Fruit fly (Drosophila melanogaster) whole organism, embryonic: ENCODE measurements around the gene RpS29.
A peak's percentile ranks its signal among the peaks of the same experiment; 100 is the strongest.

Experiments
- Atf-2 ChIP-seq: fragments of 200-800 bp; sonication (Bioruptor generic); optimal IDR thresholded peaks from 2 replicates; lab custom pipeline; 2016; ENCODE audit warnings: missing biosample characterization, missing genetic modification characterization
- BEAF-32 ChIP-seq: fragments of 200-800 bp; sonication (Bioruptor generic); optimal IDR thresholded peaks from 3 replicates; lab custom pipeline; 2017; ENCODE audit warnings: missing biosample characterization, missing genetic modification characterization, mild to moderate bottlenecking, moderate library complexity, missing genetic modification reagents
- C15 ChIP-seq: fragments of 200-800 bp; sonication (Bioruptor generic); IDR thresholded peaks from 3 replicates; pipeline ENCODE4 v1.3.6; 2022; ENCODE audit warnings: missing biosample characterization, missing genetic modification characterization
- CG10431 ChIP-seq: fragments of 200-800 bp; sonication (Bioruptor generic); optimal IDR thresholded peaks from 3 replicates; lab custom pipeline; 2018; ENCODE audit warnings: missing biosample characterization, mild to moderate bottlenecking, missing genetic modification characterization
- CG10979 ChIP-seq: fragments of 200-800 bp; sonication (Bioruptor generic); optimal IDR thresholded peaks from 2 replicates; lab custom pipeline; 2018; ENCODE audit warnings: missing biosample characterization, mild to moderate bottlenecking, missing genetic modification characterization, moderate library complexity
- CG11456 ChIP-seq: fragments of 200-800 bp; sonication (Bioruptor generic); IDR thresholded peaks from 3 replicates; pipeline ENCODE4 v1.3.6; 2022; ENCODE audit warnings: missing biosample characterization, missing genetic modification characterization
- CG12071 ChIP-seq: fragments of 200-800 bp; sonication (Bioruptor generic); optimal IDR thresholded peaks from 3 replicates; lab custom pipeline; 2018; ENCODE audit warnings: missing biosample characterization, mild to moderate bottlenecking, missing genetic modification characterization
- CG13624 ChIP-seq: fragments of 200-800 bp; sonication (Bioruptor generic); optimal IDR thresholded peaks from 2 replicates; lab custom pipeline; 2016; ENCODE audit warnings: missing biosample characterization, missing genetic modification characterization
- CG13775 ChIP-seq: fragments of 200-800 bp; sonication (Bioruptor generic); optimal IDR thresholded peaks from 3 replicates; lab custom pipeline; 2017; ENCODE audit warnings: missing biosample characterization, mild to moderate bottlenecking, missing genetic modification characterization
- CG15073 ChIP-seq: fragments of 200-800 bp; sonication (Bioruptor generic); optimal IDR thresholded peaks from 2 replicates; lab custom pipeline; 2016; ENCODE audit warnings: missing biosample characterization, missing genetic modification characterization
- CG17612 ChIP-seq: fragments of 200-800 bp; sonication (Bioruptor generic); IDR thresholded peaks from 2 replicates; pipeline ENCODE4 v1.3.6; 2022; ENCODE audit warnings: missing biosample characterization, missing genetic modification characterization
- CG31224 ChIP-seq: fragments of 200-800 bp; sonication (Bioruptor generic); IDR thresholded peaks from 2 replicates; pipeline ENCODE4 v1.3.6; 2022; ENCODE audit warnings: missing biosample characterization, missing genetic modification characterization
- CG3407 ChIP-seq: fragments of 200-800 bp; sonication (Bioruptor generic); optimal IDR thresholded peaks from 2 replicates; lab custom pipeline; 2018; ENCODE audit warnings: missing biosample characterization, mild to moderate bottlenecking, missing genetic modification characterization
- CG34376 ChIP-seq: fragments of 200-800 bp; sonication (Bioruptor generic); optimal IDR thresholded peaks from 2 replicates; lab custom pipeline; 2018; ENCODE audit warnings: missing biosample characterization, mild to moderate bottlenecking, missing genetic modification characterization
- CG4820 ChIP-seq: fragments of 200-800 bp; sonication (Bioruptor generic); optimal IDR thresholded peaks from 3 replicates; lab custom pipeline; 2016; ENCODE audit warnings: missing biosample characterization, missing genetic modification characterization
- CG9932 ChIP-seq: fragments of 200-800 bp; sonication (Bioruptor generic); IDR thresholded peaks from 2 replicates; pipeline ENCODE4 v1.3.6; 2022; ENCODE audit warnings: missing biosample characterization, missing genetic modification characterization
- Chrac-16 ChIP-seq: fragments of 200-800 bp; sonication (Bioruptor generic); optimal IDR thresholded peaks from 3 replicates; lab custom pipeline; 2016; ENCODE audit warnings: missing biosample characterization, missing genetic modification characterization
- Dad ChIP-seq: fragments of 200-800 bp; sonication (Bioruptor generic); optimal IDR thresholded peaks from 3 replicates; lab custom pipeline; 2016; ENCODE audit warnings: missing biosample characterization, missing genetic modification characterization
- Dek ChIP-seq: fragments of 200-800 bp; sonication (Bioruptor generic); optimal IDR thresholded peaks from 3 replicates; lab custom pipeline; 2019; ENCODE audit warnings: missing biosample characterization, mild to moderate bottlenecking, missing genetic modification characterization, moderate library complexity
- Dp ChIP-seq: fragments of 200-800 bp; sonication (Bioruptor generic); optimal IDR thresholded peaks from 2 replicates; lab custom pipeline; 2018; ENCODE audit warnings: missing biosample characterization, mild to moderate bottlenecking, missing genetic modification characterization, moderate library complexity
- Drgx ChIP-seq: fragments of 200-800 bp; sonication (Bioruptor generic); IDR thresholded peaks from 2 replicates; pipeline ENCODE4 v1.3.6; 2022; ENCODE audit warnings: missing biosample characterization, missing genetic modification characterization
- Eip74EF ChIP-seq, 2 experiments: fragments of 200-800 bp in 1 of 2; fragments of >200 bp in 1 of 2; sonication (Bioruptor generic) in 1 of 2; optimal IDR thresholded peaks; 2 replicates each; lab custom pipeline; 2017 to 2019; ENCODE audit warnings: missing biosample characterization in 2 of 2, missing genetic modification characterization in 2 of 2, mild to moderate bottlenecking in 1 of 2, moderate library complexity in 1 of 2
- Gsc ChIP-seq: fragments of 200-800 bp; sonication (Bioruptor generic); IDR thresholded peaks from 2 replicates; pipeline ENCODE4 v1.3.6; 2022; ENCODE audit warnings: missing biosample characterization, missing genetic modification characterization
- Hmx ChIP-seq: fragments of 200-800 bp; sonication (Bioruptor generic); optimal IDR thresholded peaks from 2 replicates; lab custom pipeline; 2016; ENCODE audit warnings: missing biosample characterization, missing genetic modification characterization
- Hr3 ChIP-seq: fragments of 200-800 bp; sonication (Bioruptor generic); optimal IDR thresholded peaks from 3 replicates; lab custom pipeline; 2016; ENCODE audit warnings: missing biosample characterization, missing genetic modification characterization
- Meics ChIP-seq: fragments of 200-800 bp; sonication (Bioruptor generic); optimal IDR thresholded peaks from 2 replicates; lab custom pipeline; 2017; ENCODE audit warnings: missing biosample characterization, mild to moderate bottlenecking, missing genetic modification characterization
- NC2α ChIP-seq: fragments of 200-800 bp; sonication (Bioruptor generic); optimal IDR thresholded peaks from 2 replicates; lab custom pipeline; 2016; ENCODE audit warnings: missing biosample characterization, missing genetic modification characterization
- NfI ChIP-seq: fragments of 200-800 bp; sonication (Bioruptor generic); optimal IDR thresholded peaks from 3 replicates; lab custom pipeline; 2018; ENCODE audit warnings: missing biosample characterization, mild to moderate bottlenecking, missing genetic modification characterization, moderate library complexity
- Ravus ChIP-seq: fragments of 200-800 bp; sonication (Bioruptor generic); IDR thresholded peaks from 2 replicates; pipeline ENCODE4 v1.3.6; 2022; ENCODE audit warnings: missing biosample characterization, missing genetic modification characterization
- Side ChIP-seq: fragments of 200-800 bp; sonication (Bioruptor generic); optimal IDR thresholded peaks from 2 replicates; lab custom pipeline; 2016; ENCODE audit warnings: missing biosample characterization, missing genetic modification characterization
- Sox100B ChIP-seq: fragments of 200-800 bp; sonication (Bioruptor generic); optimal IDR thresholded peaks from 3 replicates; lab custom pipeline; 2018; ENCODE audit warnings: missing biosample characterization, mild to moderate bottlenecking, missing genetic modification characterization
- abd-A ChIP-seq: fragments of 200-800 bp; sonication (Bioruptor generic); optimal IDR thresholded peaks from 3 replicates; lab custom pipeline; 2019; ENCODE audit warnings: missing biosample characterization, mild to moderate bottlenecking, missing genetic modification characterization, moderate library complexity
- cg ChIP-seq: fragments of 200-800 bp; sonication (Bioruptor generic); optimal IDR thresholded peaks from 3 replicates; lab custom pipeline; 2019; ENCODE audit warnings: missing biosample characterization, mild to moderate bottlenecking, missing genetic modification characterization, moderate library complexity
- crol ChIP-seq: fragments of 200-800 bp; sonication (Bioruptor generic); IDR thresholded peaks from 2 replicates; pipeline ENCODE4 v1.3.6; 2022; ENCODE audit warnings: missing biosample characterization, missing genetic modification characterization
- eve ChIP-seq, 2 experiments: fragments of >200 bp; optimal IDR thresholded peaks; 2 replicates each; lab custom pipeline; 2017; ENCODE audit warnings: missing biosample characterization in 2 of 2, missing genetic modification characterization in 2 of 2
- ewg ChIP-seq: fragments of 200-800 bp; sonication (Bioruptor generic); optimal IDR thresholded peaks from 3 replicates; lab custom pipeline; 2017; ENCODE audit warnings: mild to moderate bottlenecking, missing biosample characterization, missing genetic modification reagents, missing genetic modification characterization
- gem ChIP-seq: fragments of 200-800 bp; sonication (Bioruptor generic); optimal IDR thresholded peaks from 2 replicates; lab custom pipeline; 2019; ENCODE audit warnings: missing biosample characterization, mild to moderate bottlenecking, missing genetic modification characterization, moderate library complexity
- gsb ChIP-seq: fragments of 200-800 bp; sonication (Bioruptor generic); IDR thresholded peaks from 2 replicates; pipeline ENCODE4 v1.3.6; 2022; ENCODE audit warnings: missing biosample characterization, missing genetic modification characterization
- gsb-n ChIP-seq: fragments of 200-800 bp; sonication (Bioruptor generic); optimal IDR thresholded peaks from 3 replicates; lab custom pipeline; 2018; ENCODE audit warnings: missing biosample characterization, mild to moderate bottlenecking, missing genetic modification characterization
- inv ChIP-seq: fragments of 200-800 bp; sonication (Bioruptor generic); IDR thresholded peaks from 2 replicates; pipeline ENCODE4 v1.3.6; 2022; ENCODE audit warnings: missing biosample characterization, missing genetic modification characterization; ENCODE audit not compliant: partially characterized antibody
- klu ChIP-seq: fragments of 200-800 bp; sonication (Bioruptor generic); IDR thresholded peaks from 2 replicates; pipeline ENCODE4 v1.3.6; 2022; ENCODE audit warnings: missing biosample characterization, missing genetic modification characterization
- lbe ChIP-seq: fragments of 200-800 bp; sonication (Bioruptor generic); optimal IDR thresholded peaks from 2 replicates; lab custom pipeline; 2016; ENCODE audit warnings: missing biosample characterization, mild to moderate bottlenecking, missing genetic modification characterization
- lola ChIP-seq, 3 experiments: fragments of >200 bp in 2 of 3; fragments of 200-800 bp in 1 of 3; sonication (Bioruptor generic) in 1 of 3; optimal IDR thresholded peaks; 2 replicates each; lab custom pipeline; 2017 to 2019; ENCODE audit warnings: missing biosample characterization in 3 of 3, missing genetic modification characterization in 3 of 3, mild to moderate bottlenecking in 1 of 3, moderate library complexity in 1 of 3
- odd ChIP-seq: fragments of 200-800 bp; sonication (Bioruptor generic); optimal IDR thresholded peaks from 2 replicates; lab custom pipeline; 2017; ENCODE audit warnings: missing biosample characterization, mild to moderate bottlenecking, missing genetic modification characterization
- rib ChIP-seq: fragments of 200-800 bp; sonication (Bioruptor generic); IDR thresholded peaks from 2 replicates; pipeline ENCODE4 v1.3.6; 2022; ENCODE audit warnings: missing biosample characterization, missing genetic modification characterization
- row ChIP-seq: fragments of 200-800 bp; sonication (Bioruptor generic); IDR thresholded peaks from 3 replicates; pipeline ENCODE4 v1.3.6; 2022; ENCODE audit warnings: missing biosample characterization, missing genetic modification characterization
- run ChIP-seq: fragments of 200-800 bp; sonication (Bioruptor generic); optimal IDR thresholded peaks from 3 replicates; lab custom pipeline; 2018; ENCODE audit warnings: missing biosample characterization, mild to moderate bottlenecking, missing genetic modification characterization
- so ChIP-seq: fragments of 200-800 bp; sonication (Bioruptor generic); IDR thresholded peaks from 3 replicates; pipeline ENCODE4 v1.3.6; 2022; ENCODE audit warnings: missing biosample characterization, missing genetic modification characterization
- tup ChIP-seq: fragments of 200-800 bp; sonication (Bioruptor generic); optimal IDR thresholded peaks from 2 replicates; lab custom pipeline; 2016; ENCODE audit warnings: missing biosample characterization, mild to moderate bottlenecking, missing genetic modification characterization, moderate library complexity
- wor ChIP-seq: fragments of 200-800 bp; sonication (Bioruptor generic); IDR thresholded peaks from 2 replicates; pipeline ENCODE4 v1.3.6; 2022; ENCODE audit warnings: missing biosample characterization, missing genetic modification characterization

Gene RpS29

DNA sequence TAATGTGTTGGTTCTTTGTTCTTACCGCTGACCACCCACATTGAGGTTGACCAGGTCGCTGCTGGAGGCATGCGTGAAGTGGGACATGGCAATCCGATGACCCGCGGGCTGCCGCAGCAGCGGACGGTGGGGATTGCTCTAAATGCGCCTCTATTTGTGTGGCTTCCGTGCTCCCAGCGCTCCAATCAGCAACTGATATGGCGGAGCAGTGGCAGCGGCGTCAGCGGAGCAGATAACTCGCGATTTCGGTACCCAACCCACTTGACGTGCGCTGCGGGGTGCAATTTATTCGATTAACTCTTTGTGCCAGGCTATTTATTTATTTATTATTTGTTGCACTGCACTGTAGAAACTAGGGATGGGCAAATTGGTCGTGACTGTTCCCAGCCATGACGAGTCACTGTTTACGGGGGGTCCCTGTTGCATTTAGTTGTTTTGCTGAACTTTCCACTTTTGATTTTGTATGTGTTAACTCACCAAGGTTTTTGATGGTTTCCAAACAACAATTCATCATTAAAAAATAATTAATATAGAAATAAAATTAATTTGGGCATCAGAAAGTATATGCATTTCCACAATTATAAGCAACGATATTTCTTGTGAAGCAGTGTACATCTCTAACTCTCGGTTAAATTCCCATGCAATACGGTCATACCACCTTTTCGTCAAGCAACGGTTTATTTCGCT lies 22.9 kb downstream of the RpS29 start, which contains the start of the genes CG9467 and CG8526 (continued):
- TF ChIP-seq NC2α (GFP tag; lab: Kevin White, UChicago) (no peak), CG4820 (GFP tag; lab: Kevin White, UChicago) (peak; percentile 67), Hr3 (GFP tag; lab: Kevin White, UChicago) (peak; percentile 74), Side (GFP tag; lab: Kevin White, UChicago) (no peak), Eip74EF (GFP tag; optimal IDR thresholded peaks at IDR 0.05; lab: Kevin White, UChicago) (no peak), row (peak; percentile 97), eve (GFP tag; optimal IDR thresholded peaks at IDR 0.05; lab: Kevin White, UChicago) (no peak), Drgx (GFP tag; lab: Robert Waterston, UW) (no peak), Hmx (GFP tag; lab: Kevin White, UChicago) (no peak), gsb-n (tag; lab: Kevin White, UChicago) (no peak), Dp (GFP tag; lab: Kevin White, UChicago) (peak; percentile 77), crol (GFP tag; lab: Robert Waterston, UW) (peak; percentile 24; the same call in 1 of the 2 replicates), CG10979 (tag; lab: Kevin White, UChicago) (peak; percentile 38), Meics (GFP tag; lab: Kevin White, UChicago) (peak; percentile 55), tup (GFP tag; lab: Kevin White, UChicago) (peak; percentile 13), Gsc (GFP tag; lab: Robert Waterston, UW) (no peak), CG11456 (GFP tag; lab: Robert Waterston, UW) (0 out of 3 replicates have a peak, but pooled peaks have one; percentile 39), lbe (GFP tag; lab: Kevin White, UChicago) (peak; percentile 65), CG31224 (GFP tag; lab: Robert Waterston, UW) (0 out of 2 replicates have a peak, but pooled peaks have one; percentile 26), gem (tag; lab: Kevin White, UChicago) (no peak), Dad (GFP tag; lab: Kevin White, UChicago) (no peak), BEAF-32 (GFP tag; lab: Kevin White, UChicago) (peak; percentile 89), odd (GFP tag; lab: Kevin White, UChicago) (no peak), CG15073 (peak; percentile 54), gsb (GFP tag; lab: Robert Waterston, UW) (no peak), Dek (tag; lab: Kevin White, UChicago) (peak; percentile 72), Ravus (GFP tag; lab: Robert Waterston, UW) (no peak), CG10431 (GFP tag; lab: Kevin White, UChicago) (no peak), C15 (GFP tag; lab: Robert Waterston, UW) (0 out of 3 replicates have a peak, but pooled peaks have one; percentile 17), Sox100B (GFP tag; lab: Kevin White, UChicago) (no peak), CG9932 (peak; percentile 86), rib (GFP tag; lab: Robert Waterston, UW) (no peak), CG12071 (no peak), Chrac-16 (GFP tag; lab: Kevin White, UChicago) (peak; percentile 74), ewg (GFP tag; lab: Kevin White, UChicago) (no peak), wor (GFP tag; lab: Robert Waterston, UW) (no peak), CG13775 (GFP tag; lab: Kevin White, UChicago) (peak; percentile 76), klu (GFP tag; lab: Robert Waterston, UW) (no peak; the same call in 1 of the 2 replicates), run (no peak), lola (GFP tag; optimal IDR thresholded peaks at IDR 0.05; lab: Kevin White, UChicago) (peak in 1 of 3 experiments; percentile 74), CG34376 (GFP tag; lab: Kevin White, UChicago) (peak; percentile 29), Atf-2 (GFP tag; lab: Kevin White, UChicago) (no peak), CG17612 (no peak), NfI (GFP tag; lab: Kevin White, UChicago) (peak; percentile 68), CG13624 (peak; percentile 58), abd-A (no peak), cg (no peak), inv (GFP tag; lab: Robert Waterston, UW) (peak; percentile 73), CG3407 (peak; percentile 38), so (GFP tag; lab: Robert Waterston, UW) (no peak)
